Worm (Caenorhabditis elegans): ENCODE results near the gene ift-43.

Gene ift-43

DNA sequence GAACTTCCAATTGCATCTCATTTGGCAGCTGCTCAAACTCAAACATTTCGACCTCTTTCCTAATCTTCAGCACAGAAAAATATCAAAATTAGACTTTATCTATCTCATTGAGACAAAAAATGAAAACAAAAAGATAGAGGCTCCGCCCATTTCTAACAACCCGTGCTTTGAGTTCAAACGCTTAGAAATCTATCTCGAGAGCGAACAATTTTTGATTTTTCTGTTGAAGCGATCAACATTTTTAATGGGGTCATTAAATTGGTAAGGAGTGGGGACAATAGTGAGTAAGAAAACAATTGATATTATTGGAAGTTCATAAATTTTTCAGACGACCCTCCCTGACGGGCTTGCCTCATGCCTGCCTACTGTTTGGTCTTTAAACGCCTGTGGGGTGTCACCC is 38.3 kb upstream of the ift-43 start, which contains the start of the genes C25H3.10 and C25H3.1:
C25H3.10 (minus strand) TSS at position 101 of the 400 bp plus-strand sequence.
C25H3.1 (plus strand) TSS at position 203 of the 400 bp plus-strand sequence.
- TF ChIP-seq sdz-38 (tag; optimal IDR thresholded peaks at IDR 0.05) (no peak), F10E7.11 (tag; optimal IDR thresholded peaks at IDR 0.05) (no peak), nhr-120 (GFP tag; IDR thresholded peaks at IDR 0.05) (no peak), snpc-1.3 (tag; optimal IDR thresholded peaks at IDR 0.05; ENCODE audit: insufficient read depth) (no peak), snpc-4 (GFP tag; optimal IDR thresholded peaks at IDR 0.05) (no peak), snpc-4 (tag; optimal IDR thresholded peaks at IDR 0.05) (no peak), fkh-3 (tag; optimal IDR thresholded peaks at IDR 0.05) (no peak), bed-1 (GFP tag; IDR thresholded peaks at IDR 0.05) (no peak), tbx-9 (tag; optimal IDR thresholded peaks at IDR 0.05; ENCODE audit: borderline replicate concordance) (no peak), B0035.1 (tag; optimal IDR thresholded peaks at IDR 0.05) (no peak), ets-4 (GFP tag; optimal IDR thresholded peaks at IDR 0.05) (no peak), hlh-12 (tag; optimal IDR thresholded peaks at IDR 0.05) (no peak), aptf-2 (GFP tag; conservative IDR thresholded peaks at IDR 0.05) (no peak), mes-4 (tag; optimal IDR thresholded peaks at IDR 0.05) (no peak), hrde-1 (tag; optimal IDR thresholded peaks at IDR 0.05; ENCODE audit: borderline replicate concordance) (no peak), mxl-1 (tag; optimal IDR thresholded peaks at IDR 0.05) (no peak), sea-2 (GFP tag; IDR thresholded peaks at IDR 0.05) (no peak)

DNA sequence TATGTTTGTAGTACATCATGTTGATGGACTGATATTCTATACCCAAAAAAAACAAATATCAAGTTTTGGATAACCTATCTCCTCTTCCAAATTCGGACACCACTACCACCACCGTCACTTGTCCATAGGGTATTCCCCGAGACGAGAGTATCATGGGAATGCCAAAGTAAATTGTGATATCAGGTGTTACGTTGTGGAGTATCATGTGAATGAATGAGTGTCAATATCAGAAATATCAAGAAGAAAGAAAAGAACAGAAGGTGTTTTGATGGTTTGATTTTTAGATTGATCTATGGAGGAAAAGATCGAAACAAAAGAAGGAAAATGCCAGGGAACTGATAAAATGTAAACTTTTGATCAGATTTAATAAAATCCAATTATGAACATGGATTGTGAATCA is 37.7 kb upstream of the ift-43 start:
- TF ChIP-seq egl-18 (GFP tag; IDR thresholded peaks at IDR 0.05) (no peak), lin-26 (GFP tag; IDR thresholded peaks at IDR 0.05) (peak; percentile 51; the same call in 1 of the 2 replicates), aptf-3 (GFP tag; IDR thresholded peaks at IDR 0.05) (no peak), ztf-18 (tag; optimal IDR thresholded peaks at IDR 0.05) (no peak), tlf-1 (GFP tag; optimal IDR thresholded peaks at IDR 0.05) (peak; percentile 25), ztf-25 (GFP tag; IDR thresholded peaks at IDR 0.05) (no peak), hlh-12 (tag; optimal IDR thresholded peaks at IDR 0.05) (no peak), egrh-3 (GFP tag; IDR thresholded peaks at IDR 0.05) (no peak), madf-3 (GFP tag; IDR thresholded peaks at IDR 0.05) (no peak), attf-3 (GFP tag; conservative IDR thresholded peaks at IDR 0.05) (no peak), nfyb-1 (GFP tag; IDR thresholded peaks at IDR 0.05) (no peak), dpff-1 (tag; optimal IDR thresholded peaks at IDR 0.05) (no peak), lin-54 (GFP tag; optimal IDR thresholded peaks at IDR 0.05) (no peak), aptf-2 (GFP tag; conservative IDR thresholded peaks at IDR 0.05) (no peak), nhr-80 (tag; optimal IDR thresholded peaks at IDR 0.05) (peak; percentile 58), F23B12.7 (tag; optimal IDR thresholded peaks at IDR 0.05; ENCODE audit: insufficient read depth) (no peak), C06A6.2 (GFP tag; conservative IDR thresholded peaks at IDR 0.05) (no peak), mxl-1 (tag; optimal IDR thresholded peaks at IDR 0.05) (no peak), zim-3 (tag; optimal IDR thresholded peaks at IDR 0.05) (no peak), rcor-1 (GFP tag; IDR thresholded peaks at IDR 0.05) (no peak), cebp-2 (GFP tag; IDR thresholded peaks at IDR 0.05) (no peak), madf-10 (tag; optimal IDR thresholded peaks at IDR 0.05) (no peak), ccch-3 (GFP tag; optimal IDR thresholded peaks at IDR 0.05) (no peak), snpc-4 (GFP tag; optimal IDR thresholded peaks at IDR 0.05) (no peak), snpc-4 (tag; optimal IDR thresholded peaks at IDR 0.05) (peak in 2 of 4 experiments; percentile 21 to 64), lag-1 (GFP tag; IDR thresholded peaks at IDR 0.05) (no peak), F55B11.4 (tag; optimal IDR thresholded peaks at IDR 0.05; ENCODE audit: borderline replicate concordance, insufficient read depth) (no peak), dpl-1 (GFP tag; optimal IDR thresholded peaks at IDR 0.05) (no peak), akir-1 (GFP tag; optimal IDR thresholded peaks at IDR 0.05) (no peak), hsf-1 (GFP tag; IDR thresholded peaks at IDR 0.05) (no peak), T07F8.4 (tag; optimal IDR thresholded peaks at IDR 0.05) (no peak), nhr-90 (tag; optimal IDR thresholded peaks at IDR 0.05) (no peak), C17E4.6 (GFP tag; IDR thresholded peaks at IDR 0.05) (no peak), ceh-79 (tag; optimal IDR thresholded peaks at IDR 0.05) (no peak), B0035.1 (tag; optimal IDR thresholded peaks at IDR 0.05) (no peak), chd-7 (tag; optimal IDR thresholded peaks at IDR 0.05) (peak; percentile 33), K12H6.12 (tag; optimal IDR thresholded peaks at IDR 0.05) (no peak)

Measured in whole organism, young adult.